Worm (Caenorhabditis elegans) whole organism, L2 larva: ENCODE measurements around the gene syg-2.
A peak's percentile ranks its signal among the peaks of the same experiment; 100 is the strongest.

Experiments
- C34F6.9 ChIP-seq: fragments of 150-350 bp; optimal IDR thresholded peaks from 2 replicates; lab custom pipeline; 2014; ENCODE audit warnings: missing biosample characterization, missing genetic modification characterization
- F13H6.1 ChIP-seq: sonication (generic microtip); optimal IDR thresholded peaks from 2 replicates; lab custom pipeline; 2016; ENCODE audit warnings: missing genetic modification characterization, missing compliant biosample characterization
- ZK546.5 ChIP-seq: sonication (generic microtip); optimal IDR thresholded peaks from 2 replicates; lab custom pipeline; 2017; ENCODE audit warnings: missing biosample characterization, missing genetic modification characterization
- ama-1 ChIP-seq: fragments of 150-350 bp; optimal IDR thresholded peaks from 2 replicates; lab custom pipeline; 2018; ENCODE audit warnings: inconsistent platforms
- blmp-1 ChIP-seq: sonication (generic microtip); optimal IDR thresholded peaks from 2 replicates; lab custom pipeline; 2017; ENCODE audit warnings: missing genetic modification characterization, mild to moderate bottlenecking, missing compliant biosample characterization, antibody characterized with exemption, moderate library complexity; ENCODE audit not compliant: insufficient read depth
- ceh-82 ChIP-seq: fragments of 150-350 bp; optimal IDR thresholded peaks from 2 replicates; lab custom pipeline; 2014; ENCODE audit warnings: missing biosample characterization, missing genetic modification characterization
- crh-2 ChIP-seq: sonication (generic microtip); optimal IDR thresholded peaks from 2 replicates; lab custom pipeline; 2017; ENCODE audit warnings: missing biosample characterization, missing genetic modification characterization
- dmd-4 ChIP-seq: sonication (generic microtip); optimal IDR thresholded peaks from 2 replicates; lab custom pipeline; 2017; ENCODE audit warnings: missing biosample characterization, missing genetic modification characterization
- elt-1 ChIP-seq: fragments of 150-350 bp; optimal IDR thresholded peaks from 2 replicates; lab custom pipeline; 2014; ENCODE audit warnings: missing biosample characterization, missing genetic modification characterization
- elt-3 ChIP-seq: sonication (generic microtip); optimal IDR thresholded peaks from 2 replicates; lab custom pipeline; 2017; ENCODE audit warnings: missing biosample characterization, missing genetic modification characterization
- fos-1 ChIP-seq: fragments of 150-350 bp; optimal IDR thresholded peaks from 2 replicates; lab custom pipeline; 2014; ENCODE audit warnings: missing biosample characterization, missing genetic modification characterization
- lin-11 ChIP-seq: fragments of 150-350 bp; sonication (generic microtip); optimal IDR thresholded peaks from 2 replicates; lab custom pipeline; 2014; ENCODE audit warnings: missing biosample characterization, missing genetic modification characterization, inconsistent platforms, mixed read lengths
- lin-13 ChIP-seq: fragments of 150-350 bp; optimal IDR thresholded peaks from 2 replicates; lab custom pipeline; 2014; ENCODE audit warnings: missing biosample characterization, missing genetic modification reagents, missing genetic modification characterization
- lin-39 ChIP-seq: fragments of 150-350 bp; optimal IDR thresholded peaks from 2 replicates; lab custom pipeline; 2014; ENCODE audit warnings: missing biosample characterization, missing genetic modification reagents, missing genetic modification characterization
- lsy-2 ChIP-seq, 2 experiments: fragments of 150-350 bp in 1 of 2; sonication (generic microtip) in 1 of 2; optimal IDR thresholded peaks; 2 replicates each; lab custom pipeline; 2014 to 2017; ENCODE audit warnings: missing biosample characterization in 2 of 2, missing genetic modification characterization in 2 of 2
- mab-5 ChIP-seq: fragments of 150-350 bp; optimal IDR thresholded peaks from 2 replicates; lab custom pipeline; 2014; ENCODE audit warnings: missing biosample characterization, missing genetic modification characterization
- mbf-1 ChIP-seq: sonication (generic microtip); optimal IDR thresholded peaks from 2 replicates; lab custom pipeline; 2017; ENCODE audit warnings: missing biosample characterization, missing genetic modification characterization
- nhr-10 ChIP-seq: sonication (generic microtip); optimal IDR thresholded peaks from 2 replicates; lab custom pipeline; 2017; ENCODE audit warnings: missing biosample characterization, missing genetic modification characterization
- nhr-11 ChIP-seq: fragments of 150-350 bp; optimal IDR thresholded peaks from 2 replicates; lab custom pipeline; 2014; ENCODE audit warnings: missing biosample characterization, missing genetic modification characterization
- nhr-12 ChIP-seq: fragments of 150-350 bp; optimal IDR thresholded peaks from 2 replicates; lab custom pipeline; 2014; ENCODE audit warnings: missing biosample characterization, missing genetic modification characterization
- nhr-129 ChIP-seq: fragments of 150-350 bp; optimal IDR thresholded peaks from 2 replicates; lab custom pipeline; 2014; ENCODE audit warnings: missing biosample characterization, missing genetic modification characterization
- nhr-21 ChIP-seq: fragments of 150-350 bp; optimal IDR thresholded peaks from 2 replicates; lab custom pipeline; 2014; ENCODE audit warnings: missing biosample characterization, missing genetic modification characterization
- nhr-23 ChIP-seq: fragments of 150-350 bp; optimal IDR thresholded peaks from 2 replicates; lab custom pipeline; 2014; ENCODE audit warnings: missing biosample characterization, missing genetic modification reagents, missing genetic modification characterization
- nhr-25 ChIP-seq: fragments of 150-350 bp; sonication (generic microtip); optimal IDR thresholded peaks from 3 replicates; lab custom pipeline; 2014; ENCODE audit warnings: missing biosample characterization, missing genetic modification characterization
- sem-4 ChIP-seq: fragments of 150-350 bp; optimal IDR thresholded peaks from 2 replicates; lab custom pipeline; 2014; ENCODE audit warnings: missing biosample characterization, missing genetic modification reagents, missing genetic modification characterization
- sma-3 ChIP-seq: sonication (generic microtip); optimal IDR thresholded peaks from 2 replicates; lab custom pipeline; 2016; ENCODE audit warnings: missing genetic modification reagents, missing genetic modification characterization, missing compliant biosample characterization
- sma-9 ChIP-seq, 2 experiments: fragments of 150-350 bp in 1 of 2; sonication (generic microtip) in 1 of 2; optimal IDR thresholded peaks; 2 replicates each; lab custom pipeline; 2014 to 2016; ENCODE audit warnings: missing genetic modification characterization in 2 of 2, mild to moderate bottlenecking in 1 of 2, missing biosample characterization in 1 of 2, missing compliant biosample characterization in 1 of 2, missing genetic modification reagents in 1 of 2, moderate library complexity in 1 of 2
- snpc-4 ChIP-seq: fragments of 150-350 bp; optimal IDR thresholded peaks from 2 replicates; lab custom pipeline; 2014; ENCODE audit warnings: missing biosample characterization, missing genetic modification characterization
- unc-39 ChIP-seq: fragments of 150-350 bp; optimal IDR thresholded peaks from 2 replicates; lab custom pipeline; 2014; ENCODE audit warnings: missing biosample characterization, missing genetic modification characterization
- unc-55 ChIP-seq: fragments of 150-350 bp; sonication (generic microtip); optimal IDR thresholded peaks from 3 replicates; lab custom pipeline; 2014; ENCODE audit warnings: missing biosample characterization, missing genetic modification reagents, missing genetic modification characterization
- unc-62 ChIP-seq: fragments of 150-350 bp; optimal IDR thresholded peaks from 2 replicates; lab custom pipeline; 2014; ENCODE audit warnings: missing biosample characterization, missing genetic modification reagents, missing genetic modification characterization
- ztf-1 ChIP-seq: fragments of 200-800 bp; sonication (Bioruptor generic); conservative IDR thresholded peaks from 2 replicates; pipeline ENCODE4 v1.3.6; 2022; ENCODE audit warnings: missing genetic modification characterization, missing compliant biosample characterization
- ztf-11 ChIP-seq: sonication (generic microtip); optimal IDR thresholded peaks from 2 replicates; lab custom pipeline; 2017; ENCODE audit warnings: missing biosample characterization, missing genetic modification characterization

syg-2 gene

DNA sequence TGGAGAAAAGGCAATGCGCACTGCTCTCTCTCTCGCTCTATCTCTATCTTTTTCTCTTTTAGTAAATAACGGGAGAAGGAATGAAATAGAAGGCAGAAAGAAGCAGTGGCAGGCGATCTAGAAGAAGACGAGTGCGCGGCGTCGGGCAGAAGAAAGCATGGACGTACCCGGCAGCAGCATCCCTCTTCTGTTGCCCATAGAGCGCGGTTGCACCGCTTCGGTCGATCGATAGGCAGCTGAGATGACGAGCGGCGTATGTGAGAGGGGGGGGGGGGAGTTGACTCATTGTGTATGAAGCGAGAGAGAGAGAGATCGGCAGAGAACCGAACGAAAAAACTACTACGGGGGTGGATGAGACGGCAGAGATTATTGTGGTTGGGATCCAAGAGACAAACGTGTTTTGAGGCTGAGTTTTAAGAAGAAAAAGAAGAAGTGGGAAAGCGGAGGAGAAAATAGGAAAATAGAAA lies 53.4 kb downstream of the syg-2 start (continued):
- TF ChIP-seq mab-5 (peak; percentile 92), unc-39 (tag; lab: Kevin White, UChicago) (peak; percentile 33), C34F6.9 (peak; percentile 97), crh-2 (tag; lab: Kevin White, UChicago) (peak; percentile 91), lin-13 (GFP tag; lab: Kevin White, UChicago) (peak; percentile 93), ztf-11 (tag; lab: Kevin White, UChicago) (no peak), nhr-21 (tag; lab: Kevin White, UChicago) (peak; percentile 89), nhr-12 (tag; lab: Kevin White, UChicago) (no peak), dmd-4 (tag; lab: Kevin White, UChicago) (no peak), lin-11 (tag; lab: Kevin White, UChicago) (peak; percentile 95), lsy-2 (tag; optimal IDR thresholded peaks at IDR 0.05; lab: Kevin White, UChicago) (peak; percentile 76 to 84), ZK546.5 (tag; lab: Kevin White, UChicago) (no peak), nhr-25 (peak; percentile 88), nhr-23 (no peak), sma-9 (GFP tag; optimal IDR thresholded peaks at IDR 0.05; lab: Kevin White, UChicago) (peak; percentile 93), sma-9 (tag; optimal IDR thresholded peaks at IDR 0.05; lab: Kevin White, UChicago) (no peak), unc-62 (GFP tag; lab: Kevin White, UChicago) (no peak), lin-39 (tag; lab: Kevin White, UChicago) (no peak), ztf-1 (GFP tag; lab: Robert Waterston, UW) (no peak), nhr-11 (tag; lab: Kevin White, UChicago) (no peak), elt-1 (tag; lab: Kevin White, UChicago) (no peak), elt-3 (tag; lab: Kevin White, UChicago) (no peak), fos-1 (tag; lab: Kevin White, UChicago) (peak; percentile 98), ama-1 (lab: Kevin White, UChicago) (no peak), mbf-1 (no peak), blmp-1 (tag; lab: Kevin White, UChicago) (peak; percentile 68)

DNA sequence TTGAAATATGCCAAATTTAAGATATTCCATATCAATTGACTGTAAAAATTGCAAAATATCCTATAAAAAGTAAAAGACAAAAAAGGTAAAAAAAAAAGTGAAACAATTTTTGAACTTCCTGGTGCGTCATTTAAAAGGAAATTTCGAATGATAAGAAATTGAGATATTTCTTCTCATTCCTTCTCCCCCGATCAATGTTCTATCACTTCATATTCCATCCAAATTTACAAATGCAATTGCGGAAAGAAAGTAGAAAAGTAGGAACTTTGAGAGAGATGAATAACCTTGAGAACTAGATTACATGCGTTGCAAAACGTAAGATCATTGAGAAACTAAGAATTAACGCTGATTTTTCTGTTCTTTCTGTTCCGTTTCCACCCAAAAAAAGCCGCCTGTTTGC lies 54.8 kb downstream of the syg-2 start:
- TF ChIP-seq fos-1 (tag; lab: Kevin White, UChicago) (peak; percentile 61), ceh-82 (no peak), blmp-1 (tag; lab: Kevin White, UChicago) (peak; percentile 64), C34F6.9 (no peak)

- TF ChIP-seq nhr-10 = no peak
- TF ChIP-seq fos-1 (tag; lab: Kevin White, UChicago) = peak; percentile 54
- peak; percentile 17 for TF ChIP-seq sem-4 (tag; lab: Kevin White, UChicago)
- TF ChIP-seq nhr-23 = no peak
- TF ChIP-seq C34F6.9 = peak; percentile 64
- peak; percentile 8 for TF ChIP-seq nhr-129 (tag; lab: Kevin White, UChicago)
- peak; percentile 20 for TF ChIP-seq sma-3
- TF ChIP-seq F13H6.1 (tag; lab: Kevin White, UChicago) = no peak
- TF ChIP-seq mbf-1 = no peak
- no peak for TF ChIP-seq snpc-4 (tag; lab: Kevin White, UChicago)
- peak; percentile 14 for TF ChIP-seq unc-55 (GFP tag; lab: Kevin White, UChicago)
- peak; percentile 11 for TF ChIP-seq crh-2 (tag; lab: Kevin White, UChicago)
- TF ChIP-seq unc-39 (tag; lab: Kevin White, UChicago) = no peak
These were observed 56.4 kb downstream of the syg-2 start, which contains the start of gene atrn-1 for ce11 chrX:14711168-14711629. Gene atrn-1, plus strand, starts transcription at chrX:14711579.
